Fruit fly (Drosophila melanogaster) whole organism, embryonic: ENCODE results near the gene rdog.

Experiments
- CG13296 ChIP-seq: fragments of 200-800 bp; sonication (Bioruptor generic); optimal IDR thresholded peaks from 3 replicates; lab custom pipeline; 2018; ENCODE audit warnings: missing biosample characterization, mild to moderate bottlenecking, missing genetic modification characterization
- CG42726 ChIP-seq: fragments of 200-800 bp; sonication (Bioruptor generic); IDR thresholded peaks from 2 replicates; pipeline ENCODE4 v1.3.6; 2022; ENCODE audit warnings: missing biosample characterization, missing genetic modification characterization; ENCODE audit not compliant: partially characterized antibody
- CG8478 ChIP-seq: fragments of >200 bp; optimal IDR thresholded peaks from 2 replicates; lab custom pipeline; 2018
- CG9932 ChIP-seq: fragments of 200-800 bp; sonication (Bioruptor generic); IDR thresholded peaks from 2 replicates; pipeline ENCODE4 v1.3.6; 2022; ENCODE audit warnings: missing biosample characterization, missing genetic modification characterization
- Dip2 ChIP-seq: fragments of 200-800 bp; sonication (Bioruptor generic); IDR thresholded peaks from 2 replicates; pipeline ENCODE4 v1.3.6; 2022; ENCODE audit warnings: missing biosample characterization, missing genetic modification characterization
- Dip3 ChIP-seq: fragments of 200-800 bp; sonication (Bioruptor generic); optimal IDR thresholded peaks from 3 replicates; lab custom pipeline; 2016; ENCODE audit warnings: missing biosample characterization, missing genetic modification characterization
- ERR ChIP-seq: fragments of 200-800 bp; sonication (Bioruptor generic); optimal IDR thresholded peaks from 2 replicates; lab custom pipeline; 2016; ENCODE audit warnings: missing biosample characterization, missing genetic modification characterization
- Lhr ChIP-seq: fragments of 200-800 bp; sonication (Bioruptor generic); optimal IDR thresholded peaks from 3 replicates; lab custom pipeline; 2017; ENCODE audit warnings: mild to moderate bottlenecking, missing biosample characterization, missing genetic modification reagents, missing genetic modification characterization
- bowl ChIP-seq: fragments of 200-800 bp; sonication (Bioruptor generic); IDR thresholded peaks from 2 replicates; pipeline ENCODE4 v1.3.6; 2022; ENCODE audit warnings: missing biosample characterization, missing genetic modification characterization
- wdn ChIP-seq: fragments of 200-800 bp; sonication (Bioruptor generic); IDR thresholded peaks from 2 replicates; pipeline ENCODE4 v1.3.6; 2022; ENCODE audit warnings: missing biosample characterization, missing genetic modification characterization

DNA sequence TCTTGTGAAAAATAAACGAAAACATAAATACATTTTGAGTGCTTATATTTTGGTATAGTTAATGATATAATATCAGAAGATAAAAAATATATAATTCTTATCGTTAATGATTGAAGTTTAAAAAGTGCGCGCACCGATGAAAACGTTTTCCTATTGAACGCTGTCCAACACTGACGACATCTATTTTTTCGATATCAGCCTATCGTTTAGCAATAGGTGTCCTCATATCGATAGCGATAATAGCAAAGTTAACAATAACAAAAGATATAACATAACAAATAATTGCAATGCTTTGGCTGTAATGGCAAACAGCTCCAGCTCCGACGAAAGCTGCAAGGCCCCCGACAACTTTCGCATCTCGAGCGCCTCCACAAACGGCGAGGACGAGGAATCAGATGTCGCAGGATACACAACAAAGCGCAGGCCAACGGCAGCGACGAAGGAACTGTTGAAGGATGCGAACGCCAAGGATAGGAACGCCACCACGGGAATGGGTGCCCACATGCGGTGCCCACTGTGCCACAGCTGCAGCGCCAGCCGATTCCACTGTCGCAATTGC is 41.7 kb upstream of the rdog start, which contains the start of gene Atg14:
- TF ChIP-seq CG8478 (lab: Kevin White, UChicago), result no peak
- TF ChIP-seq bowl (GFP tag; lab: Robert Waterston, UW), result no peak
- no peak for TF ChIP-seq CG13296 (GFP tag; lab: Kevin White, UChicago)
- TF ChIP-seq wdn (GFP tag; lab: Robert Waterston, UW), result no peak
- TF ChIP-seq Dip2 (GFP tag; lab: Robert Waterston, UW), result no peak
- TF ChIP-seq CG9932 (GFP tag; lab: Robert Waterston, UW), result peak; percentile 33; the same call in 1 of the 2 replicates
- TF ChIP-seq Lhr (GFP tag; lab: Kevin White, UChicago), result no peak
- TF ChIP-seq CG42726 (GFP tag; lab: Robert Waterston, UW), result peak; percentile 58; the same call in 1 of the 2 replicates
- no peak for TF ChIP-seq ERR (GFP tag; lab: Kevin White, UChicago)
- no peak for TF ChIP-seq Dip3 (GFP tag; lab: Kevin White, UChicago)
